Fruit fly (Drosophila melanogaster): Measurements from ENCODE around the gene Art6.

Art6 gene

DNA sequence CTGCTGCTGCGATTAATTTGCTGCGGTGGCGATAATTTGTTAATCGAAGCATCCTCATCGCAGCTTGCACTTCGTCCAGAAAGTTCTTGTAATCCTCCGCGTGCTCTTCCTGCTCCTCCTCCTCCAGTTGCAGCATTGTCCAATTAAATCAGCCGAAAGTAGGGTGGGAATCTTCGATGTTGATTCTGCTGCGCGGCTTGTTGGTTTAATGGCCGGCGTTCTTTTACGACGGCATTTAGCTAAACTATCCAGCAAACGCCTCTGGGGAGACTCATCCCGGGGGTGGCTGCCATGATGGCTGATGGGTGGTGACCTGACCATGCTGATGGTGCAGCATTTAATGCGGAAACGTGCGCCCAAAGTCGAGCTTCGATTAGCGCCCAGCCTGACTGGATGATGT, 4.0 kb upstream of the Art6 start (continued):
- no peak for TF ChIP-seq CG7556 (GFP tag; optimal IDR thresholded peaks at IDR 0.05)
- TF ChIP-seq CG15479 (GFP tag; optimal IDR thresholded peaks at IDR 0.05): no peak
- no peak for TF ChIP-seq Hr3 (GFP tag; optimal IDR thresholded peaks at IDR 0.05)
- TF ChIP-seq chm (GFP tag; IDR thresholded peaks at IDR 0.05): peak; percentile 25; the same call in 1 of the 2 replicates
- TF ChIP-seq sim (GFP tag; IDR thresholded peaks at IDR 0.05): no peak
- no peak for TF ChIP-seq luna (GFP tag; optimal IDR thresholded peaks at IDR 0.05)
- TF ChIP-seq ind (GFP tag; optimal IDR thresholded peaks at IDR 0.05): no peak

DNA sequence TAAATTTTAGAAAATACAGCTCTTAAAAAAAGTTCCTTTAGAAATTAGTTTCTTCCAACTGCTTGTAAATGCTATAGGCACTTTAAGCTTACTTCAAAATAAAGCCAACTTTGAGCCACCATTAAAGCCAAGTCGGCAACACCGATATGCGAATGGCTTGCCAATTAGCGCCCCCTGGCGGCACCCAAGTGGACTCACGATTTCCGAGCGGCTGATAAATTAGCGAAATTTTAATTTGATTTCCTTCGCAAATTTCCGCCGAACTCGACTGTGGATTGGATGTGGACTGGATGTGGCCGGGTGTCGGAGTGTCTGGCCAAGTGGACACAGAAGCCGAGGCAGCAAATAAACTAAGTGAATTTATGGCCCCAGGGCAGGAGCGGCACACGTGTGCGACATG, 2.6 kb upstream of the Art6 start, which contains the start of gene CG31517:
TSS of gene CG31517 (plus strand) at position 184 of the 400 bp plus-strand sequence.
- TF ChIP-seq CTCF (GFP tag; optimal IDR thresholded peaks at IDR 0.05) (peak; percentile 66), zen (tag; optimal IDR thresholded peaks at IDR 0.05) (peak; percentile 4), Antp (GFP tag; optimal IDR thresholded peaks at IDR 0.05) (no peak)

DNA sequence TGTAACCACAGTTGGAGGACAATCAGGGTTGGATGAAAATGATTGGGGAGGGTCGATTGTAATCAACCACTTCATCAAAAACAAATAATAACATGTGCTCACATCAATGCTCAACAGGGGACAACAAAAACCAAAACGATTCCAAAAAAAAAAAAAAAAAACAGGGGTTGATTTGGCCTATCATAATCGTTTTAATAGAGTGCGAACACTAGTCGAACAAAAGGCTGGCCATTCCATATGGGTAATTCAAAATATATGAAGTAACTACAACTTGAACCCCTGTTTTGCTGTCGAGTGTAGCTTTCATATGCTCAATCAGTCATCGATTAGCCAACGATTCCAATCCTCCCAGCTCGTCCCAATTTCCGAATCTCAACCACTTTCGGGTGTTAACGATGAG, 1.8 kb upstream of the Art6 start:
- 0 out of 2 replicates have a peak, but pooled peaks have one; percentile 13 for TF ChIP-seq CG4360 (GFP tag; IDR thresholded peaks at IDR 0.05)
- no peak for TF ChIP-seq CG17912 (GFP tag; optimal IDR thresholded peaks at IDR 0.05)
- peak; percentile 79 for TF ChIP-seq sqz (GFP tag; optimal IDR thresholded peaks at IDR 0.05)
- TF ChIP-seq Nf-YB (GFP tag; optimal IDR thresholded peaks at IDR 0.05): peak; percentile 77
- TF ChIP-seq CG2889 (GFP tag; IDR thresholded peaks at IDR 0.05): 0 out of 3 replicates have a peak, but pooled peaks have one; percentile 26
- TF ChIP-seq ci (GFP tag; IDR thresholded peaks at IDR 0.05): 0 out of 3 replicates have a peak, but pooled peaks have one; percentile 18
- TF ChIP-seq sr (GFP tag; IDR thresholded peaks at IDR 0.05): no peak
- TF ChIP-seq sens (GFP tag): peak; percentile 75
- TF ChIP-seq eve (GFP tag; optimal IDR thresholded peaks at IDR 0.05): peak in 1 of 2 experiments; percentile 3
- peak; percentile 14 for TF ChIP-seq gsb-n (tag; optimal IDR thresholded peaks at IDR 0.05)
- peak; percentile 55 for TF ChIP-seq Nf-YC (tag; optimal IDR thresholded peaks at IDR 0.05)

DNA sequence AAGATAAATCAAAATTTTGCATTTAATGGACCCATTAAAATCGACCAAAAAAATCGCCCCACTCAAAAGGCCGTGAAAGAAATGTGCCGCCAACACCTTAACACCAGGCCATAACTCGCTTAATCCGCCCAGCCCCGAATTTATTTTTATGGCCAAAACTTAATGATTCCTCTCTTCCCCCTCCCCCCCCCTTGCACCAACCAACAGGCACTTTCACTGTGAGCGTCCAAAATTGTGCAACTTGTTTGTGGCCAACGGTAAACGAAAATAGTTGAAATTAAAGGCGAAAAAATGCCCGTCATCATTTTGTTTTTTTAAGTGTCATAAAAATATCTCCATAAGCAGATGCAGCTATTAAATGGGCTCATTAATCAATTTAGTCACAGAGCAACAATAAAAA, 505 bp upstream of the Art6 start:
- peak; percentile 24; the same call in 1 of the 2 replicates for TF ChIP-seq vvl (GFP tag; IDR thresholded peaks at IDR 0.05)
- no peak for TF ChIP-seq CG6272 (GFP tag; IDR thresholded peaks at IDR 0.05)
- TF ChIP-seq zfh2 (GFP tag; optimal IDR thresholded peaks at IDR 0.05): no peak
- TF ChIP-seq Blimp-1 (GFP tag; optimal IDR thresholded peaks at IDR 0.05): peak; percentile 58
- TF ChIP-seq oc (tag; optimal IDR thresholded peaks at IDR 0.05): peak; percentile 39
- TF ChIP-seq Sry-β (GFP tag; optimal IDR thresholded peaks at IDR 0.05): no peak
- no peak for TF ChIP-seq Bgb (GFP tag; IDR thresholded peaks at IDR 0.05; ENCODE audit: partially characterized antibody)
- TF ChIP-seq CG11723 (GFP tag; optimal IDR thresholded peaks at IDR 0.05): no peak
- TF ChIP-seq crol (GFP tag; IDR thresholded peaks at IDR 0.05): peak; percentile 52
- TF ChIP-seq Abd-B (GFP tag; optimal IDR thresholded peaks at IDR 0.05): peak; percentile 13
- TF ChIP-seq ci (GFP tag; IDR thresholded peaks at IDR 0.05): 0 out of 3 replicates have a peak, but pooled peaks have one; percentile 23
- TF ChIP-seq Opbp (GFP tag; IDR thresholded peaks at IDR 0.05; ENCODE audit: partially characterized antibody): no peak

DNA sequence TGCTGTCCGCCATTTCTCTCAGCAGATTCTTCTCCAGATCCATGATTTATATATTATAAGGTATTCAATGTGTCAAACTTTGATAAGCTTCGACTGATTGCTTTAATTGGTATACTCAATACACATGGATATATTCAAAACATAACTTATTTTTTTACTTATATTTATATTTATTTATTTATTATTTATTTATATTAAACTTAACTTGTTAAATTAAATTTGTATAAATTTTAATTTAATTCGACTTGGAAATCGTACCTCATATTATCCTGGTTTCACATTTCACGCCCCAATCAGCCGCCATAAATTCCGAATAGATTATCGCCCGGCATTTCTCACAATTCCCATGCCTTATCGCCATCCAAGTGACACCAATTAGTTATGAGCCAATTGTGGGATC, 2.3 kb downstream of the Art6 start, which contains the start of gene Art9:
TSS of gene Art9 (minus strand) at position 101 of the 400 bp plus-strand sequence.
- no peak for TF ChIP-seq crc (GFP tag; optimal IDR thresholded peaks at IDR 0.05)
- no peak for TF ChIP-seq CG3281 (GFP tag; optimal IDR thresholded peaks at IDR 0.05)
- TF ChIP-seq tup (GFP tag; optimal IDR thresholded peaks at IDR 0.05): no peak
- no peak for TF ChIP-seq kni (GFP tag; optimal IDR thresholded peaks at IDR 0.05)
- no peak for TF ChIP-seq tin (GFP tag; optimal IDR thresholded peaks at IDR 0.05)
- TF ChIP-seq odd (GFP tag; optimal IDR thresholded peaks at IDR 0.05): no peak
- no peak for TF ChIP-seq Pdp1 (GFP tag; optimal IDR thresholded peaks at IDR 0.05)
- TF ChIP-seq CG15514 (GFP tag; optimal IDR thresholded peaks at IDR 0.05): no peak
- TF ChIP-seq Dp (GFP tag; optimal IDR thresholded peaks at IDR 0.05): no peak
- TF ChIP-seq CG2678 (tag; optimal IDR thresholded peaks at IDR 0.05): no peak
- TF ChIP-seq CG11560 (tag; IDR thresholded peaks at IDR 0.05): no peak
- TF ChIP-seq stc (GFP tag; IDR thresholded peaks at IDR 0.05): no peak
- no peak for TF ChIP-seq Vsx1 (GFP tag; optimal IDR thresholded peaks at IDR 0.05)
- TF ChIP-seq Atf-2 (GFP tag; optimal IDR thresholded peaks at IDR 0.05): no peak
